Worm (Caenorhabditis elegans) whole organism, midembryonic: ENCODE data around the gene B0564.2.

Source experiments
- T22C8.4 ChIP-seq: fragments of 200-800 bp; sonication (Bioruptor generic); IDR thresholded peaks from 2 replicates; pipeline ENCODE4 v1.3.6; 2022; ENCODE audit warnings: missing genetic modification characterization, missing compliant biosample characterization
- flt-1 ChIP-seq: fragments of 200-800 bp; sonication (Bioruptor generic); IDR thresholded peaks from 2 replicates; pipeline ENCODE4 v1.3.6; 2022; ENCODE audit warnings: missing genetic modification characterization, missing compliant biosample characterization
- klf-2 ChIP-seq: fragments of 200-800 bp; sonication (Bioruptor generic); conservative IDR thresholded peaks from 2 replicates; pipeline ENCODE4 v1.3.6; 2022; ENCODE audit warnings: missing genetic modification reagents, missing genetic modification characterization, missing compliant biosample characterization
- tab-1 ChIP-seq: fragments of 200-800 bp; sonication (Bioruptor generic); IDR thresholded peaks from 2 replicates; pipeline ENCODE4 v1.3.6; 2022; ENCODE audit warnings: missing genetic modification characterization, missing compliant biosample characterization
- ztf-23 ChIP-seq: fragments of 200-800 bp; sonication (Bioruptor generic); IDR thresholded peaks from 2 replicates; pipeline ENCODE4 v1.3.6; 2022; ENCODE audit warnings: missing genetic modification reagents, missing genetic modification characterization, missing compliant biosample characterization

- TF ChIP-seq tab-1 (GFP tag; lab: Robert Waterston, UW), result no peak
- TF ChIP-seq T22C8.4 (GFP tag; lab: Robert Waterston, UW), result no peak
- no peak for TF ChIP-seq klf-2 (GFP tag; lab: Robert Waterston, UW)
- no peak for TF ChIP-seq flt-1
- no peak for TF ChIP-seq ztf-23 (GFP tag; lab: Robert Waterston, UW)
These were observed 41.8 kb downstream of the B0564.2 start, which contains the start of gene nlp-79 for ce11 chrIV:13149276-13149675.
